Worm (Caenorhabditis elegans) whole organism, late embryonic: Measurements from ENCODE around the gene wht-6.

Experiments used
- C38D4.7 ChIP-seq: fragments of 200-800 bp; sonication (Bioruptor generic); optimal IDR thresholded peaks from 2 replicates; lab custom pipeline; 2018; ENCODE audit warnings: mild to moderate bottlenecking, missing genetic modification characterization, moderate library complexity, missing compliant biosample characterization
- F13H6.1 ChIP-seq: sonication (generic microtip); optimal IDR thresholded peaks from 2 replicates; lab custom pipeline; 2016; ENCODE audit warnings: missing genetic modification characterization, missing compliant biosample characterization
- K02D7.2 ChIP-seq: sonication (generic microtip); optimal IDR thresholded peaks from 2 replicates; lab custom pipeline; 2017; ENCODE audit warnings: mild to moderate bottlenecking, missing genetic modification characterization, missing compliant biosample characterization
- K09A11.1 ChIP-seq: sonication (generic microtip); optimal IDR thresholded peaks from 2 replicates; lab custom pipeline; 2017; ENCODE audit warnings: antibody characterized with exemption, mild to moderate bottlenecking, missing genetic modification characterization, missing compliant biosample characterization; ENCODE audit not compliant: insufficient read depth
- ama-1 ChIP-seq: fragments of 150-350 bp; optimal IDR thresholded peaks from 2 replicates; lab custom pipeline; 2014
- ceh-14 ChIP-seq: sonication (generic microtip); optimal IDR thresholded peaks from 2 replicates; lab custom pipeline; 2016; ENCODE audit warnings: missing genotype, missing genetic modification characterization, missing compliant biosample characterization
- ceh-18 ChIP-seq: sonication (generic microtip); optimal IDR thresholded peaks from 2 replicates; lab custom pipeline; 2016; ENCODE audit warnings: missing genetic modification characterization, missing compliant biosample characterization
- ceh-19 ChIP-seq: fragments of 200-800 bp; sonication (Bioruptor generic); optimal IDR thresholded peaks from 2 replicates; lab custom pipeline; 2018; ENCODE audit warnings: mild to moderate bottlenecking, missing genetic modification characterization, missing compliant biosample characterization
- ceh-2 ChIP-seq: sonication (generic microtip); optimal IDR thresholded peaks from 2 replicates; lab custom pipeline; 2016; ENCODE audit warnings: missing genotype, missing genetic modification characterization, missing compliant biosample characterization
- ceh-22 ChIP-seq: sonication (generic microtip); optimal IDR thresholded peaks from 2 replicates; lab custom pipeline; 2017; ENCODE audit warnings: missing biosample characterization, missing genetic modification characterization
- ceh-24 ChIP-seq: sonication (generic microtip); optimal IDR thresholded peaks from 2 replicates; lab custom pipeline; 2016; ENCODE audit warnings: mild to moderate bottlenecking, missing genetic modification characterization, missing compliant biosample characterization
- ceh-31 ChIP-seq: sonication (generic microtip); optimal IDR thresholded peaks from 2 replicates; lab custom pipeline; 2016; ENCODE audit warnings: missing genetic modification characterization, missing compliant biosample characterization
- ceh-34 ChIP-seq: sonication (generic microtip); optimal IDR thresholded peaks from 2 replicates; lab custom pipeline; 2016; ENCODE audit warnings: mild to moderate bottlenecking, missing genetic modification characterization, missing compliant biosample characterization
- ceh-48 ChIP-seq: sonication (generic microtip); optimal IDR thresholded peaks from 2 replicates; lab custom pipeline; 2016; ENCODE audit warnings: missing genetic modification characterization, inconsistent platforms, missing compliant biosample characterization
- che-1 ChIP-seq: sonication (generic microtip); optimal IDR thresholded peaks from 2 replicates; lab custom pipeline; 2016; ENCODE audit warnings: mild to moderate bottlenecking, missing genetic modification characterization, missing compliant biosample characterization
- dmd-4 ChIP-seq: sonication (generic microtip); optimal IDR thresholded peaks from 2 replicates; lab custom pipeline; 2016; ENCODE audit warnings: borderline replicate concordance, missing genetic modification characterization, missing compliant biosample characterization
- dve-1 ChIP-seq: sonication (generic microtip); optimal IDR thresholded peaks from 2 replicates; lab custom pipeline; 2017; ENCODE audit warnings: antibody characterized with exemption, mild to moderate bottlenecking, missing genetic modification characterization, missing compliant biosample characterization
- ets-4 ChIP-seq: sonication (generic microtip); optimal IDR thresholded peaks from 2 replicates; lab custom pipeline; 2016; ENCODE audit warnings: missing genetic modification characterization, missing compliant biosample characterization
- fax-1 ChIP-seq: sonication (generic microtip); optimal IDR thresholded peaks from 2 replicates; lab custom pipeline; 2016; ENCODE audit warnings: missing genotype, missing genetic modification characterization, missing compliant biosample characterization
- fkh-10 ChIP-seq: fragments of 150-350 bp; optimal IDR thresholded peaks from 2 replicates; lab custom pipeline; 2014; ENCODE audit warnings: missing biosample characterization, missing genetic modification reagents, missing genetic modification characterization
- fkh-6 ChIP-seq: sonication (generic microtip); optimal IDR thresholded peaks from 2 replicates; lab custom pipeline; 2016; ENCODE audit warnings: missing genetic modification characterization, missing compliant biosample characterization
- hlh-13 ChIP-seq: fragments of 200-800 bp; sonication (Bioruptor generic); optimal IDR thresholded peaks from 2 replicates; lab custom pipeline; 2018; ENCODE audit warnings: mild to moderate bottlenecking, missing genetic modification characterization, missing compliant biosample characterization
- hlh-30 ChIP-seq: sonication (generic microtip); optimal IDR thresholded peaks from 2 replicates; lab custom pipeline; 2017; ENCODE audit warnings: antibody characterized with exemption, missing genetic modification characterization, missing compliant biosample characterization; ENCODE audit not compliant: insufficient read depth
- hlh-6 ChIP-seq: sonication (generic microtip); optimal IDR thresholded peaks from 2 replicates; lab custom pipeline; 2016; ENCODE audit warnings: missing genotype, missing genetic modification characterization, missing compliant biosample characterization
- lim-6 ChIP-seq: sonication (generic microtip); optimal IDR thresholded peaks from 2 replicates; lab custom pipeline; 2016; ENCODE audit warnings: missing genetic modification characterization, missing compliant biosample characterization
- lin-11 ChIP-seq: fragments of 200-800 bp; sonication (Bioruptor generic); optimal IDR thresholded peaks from 2 replicates; lab custom pipeline; 2018; ENCODE audit warnings: mild to moderate bottlenecking, missing genetic modification characterization, missing compliant biosample characterization
- madf-2 ChIP-seq: sonication (generic microtip); optimal IDR thresholded peaks from 2 replicates; lab custom pipeline; 2017; ENCODE audit warnings: missing genetic modification characterization, missing compliant biosample characterization
- nfya-1 ChIP-seq: sonication (generic microtip); optimal IDR thresholded peaks from 2 replicates; lab custom pipeline; 2017; ENCODE audit warnings: missing genetic modification characterization, mild to moderate bottlenecking, missing compliant biosample characterization, antibody characterized with exemption, moderate library complexity
- nhr-11 ChIP-seq: fragments of 150-350 bp; optimal IDR thresholded peaks from 2 replicates; lab custom pipeline; 2014; ENCODE audit warnings: missing biosample characterization, missing genetic modification characterization
- npax-4 ChIP-seq: sonication (generic microtip); optimal IDR thresholded peaks from 2 replicates; lab custom pipeline; 2016; ENCODE audit warnings: missing genetic modification characterization, missing compliant biosample characterization
- pat-9 ChIP-seq: fragments of 200-800 bp; sonication (Bioruptor generic); optimal IDR thresholded peaks from 2 replicates; lab custom pipeline; 2018; ENCODE audit warnings: mild to moderate bottlenecking, missing genetic modification characterization, moderate library complexity, missing compliant biosample characterization
- pax-1 ChIP-seq: fragments of 150-350 bp; optimal IDR thresholded peaks from 2 replicates; lab custom pipeline; 2014; ENCODE audit warnings: missing biosample characterization, missing genetic modification characterization
- pha-4 ChIP-seq: fragments of 150-350 bp; optimal IDR thresholded peaks from 2 replicates; lab custom pipeline; 2018; ENCODE audit warnings: missing biosample characterization, missing genetic modification reagents, missing genetic modification characterization
- pqm-1 ChIP-seq: sonication (generic microtip); optimal IDR thresholded peaks from 2 replicates; lab custom pipeline; 2016; ENCODE audit warnings: missing genetic modification characterization, missing compliant biosample characterization
- sdc-2 ChIP-seq: sonication (generic microtip); optimal IDR thresholded peaks from 2 replicates; lab custom pipeline; 2016; ENCODE audit warnings: missing genotype, missing genetic modification characterization, missing compliant biosample characterization
- sox-4 ChIP-seq: sonication (generic microtip); optimal IDR thresholded peaks from 2 replicates; lab custom pipeline; 2017; ENCODE audit warnings: mild to moderate bottlenecking, missing genetic modification characterization, inconsistent platforms, missing compliant biosample characterization
- syd-9 ChIP-seq: sonication (generic microtip); optimal IDR thresholded peaks from 2 replicates; lab custom pipeline; 2016; ENCODE audit warnings: mild to moderate bottlenecking, missing genetic modification characterization, moderate library complexity, missing compliant biosample characterization
- tbx-2 ChIP-seq: sonication (generic microtip); optimal IDR thresholded peaks from 2 replicates; lab custom pipeline; 2016; ENCODE audit warnings: missing genetic modification characterization, missing compliant biosample characterization
- ttx-3 ChIP-seq: sonication (generic microtip); optimal IDR thresholded peaks from 2 replicates; lab custom pipeline; 2016; ENCODE audit warnings: missing genetic modification reagents, missing genetic modification characterization, missing compliant biosample characterization
- unc-3 ChIP-seq, 2 experiments: fragments of 200-800 bp in 1 of 2; sonication (Bioruptor generic) in 1 of 2; sonication (generic microtip) in 1 of 2; conservative IDR thresholded peaks in 1 of 2; optimal IDR thresholded peaks in 1 of 2; 2 replicates each; pipeline versions ENCODE4 v1.3.6 to Lab custom; 2016 to 2022; ENCODE audit warnings: missing compliant biosample characterization in 2 of 2, missing genetic modification characterization in 2 of 2, missing genetic modification reagents in 1 of 2
- unc-42 ChIP-seq: sonication (generic microtip); optimal IDR thresholded peaks from 2 replicates; lab custom pipeline; 2016; ENCODE audit warnings: missing genotype, missing genetic modification characterization, missing compliant biosample characterization
- unc-55 ChIP-seq: sonication (generic microtip); optimal IDR thresholded peaks from 2 replicates; lab custom pipeline; 2017; ENCODE audit warnings: missing biosample characterization, missing genetic modification reagents, missing genetic modification characterization
- unc-86 ChIP-seq: sonication (generic microtip); optimal IDR thresholded peaks from 2 replicates; lab custom pipeline; 2016; ENCODE audit warnings: missing genetic modification characterization, missing compliant biosample characterization
- ztf-16 ChIP-seq: sonication (generic microtip); optimal IDR thresholded peaks from 2 replicates; lab custom pipeline; 2017; ENCODE audit warnings: missing genetic modification characterization, missing compliant biosample characterization

wht-6 gene

ce11 chrIII:6431766-6432228 lies 39.8 kb upstream of the wht-6 start, which contains the start of the genes mrps-17 and txdc-9:
Gene mrps-17, minus strand, starts transcription at chrIII:6431798.
Gene txdc-9, plus strand, starts transcription at chrIII:6432178.
- TF ChIP-seq tbx-2 (tag; lab: Kevin White, UChicago) (peak; percentile 36), ceh-14 (peak; percentile 94), hlh-6 (tag; lab: Kevin White, UChicago) (no peak), unc-86 (tag; lab: Kevin White, UChicago) (peak; percentile 52), ceh-34 (tag; lab: Kevin White, UChicago) (peak; percentile 31), npax-4 (tag; lab: Kevin White, UChicago) (no peak), unc-55 (GFP tag; lab: Kevin White, UChicago) (peak; percentile 27), fax-1 (tag; lab: Kevin White, UChicago) (no peak), lin-11 (no peak), ceh-31 (peak; percentile 66), ceh-18 (tag; lab: Kevin White, UChicago) (no peak), unc-42 (tag; lab: Kevin White, UChicago) (peak; percentile 99), ceh-48 (tag; lab: Kevin White, UChicago) (peak; percentile 47), lim-6 (no peak), nfya-1 (tag; lab: Kevin White, UChicago) (peak; percentile 65), ama-1 (no peak), unc-3 (GFP tag; conservative IDR thresholded peaks at IDR 0.05; lab: Robert Waterston, UW) (no peak), unc-3 (tag; optimal IDR thresholded peaks at IDR 0.05; lab: Kevin White, UChicago) (no peak), ceh-2 (tag; lab: Kevin White, UChicago) (peak; percentile 21), ztf-16 (tag; lab: Kevin White, UChicago) (no peak), ceh-19 (GFP tag; lab: Kevin White, UChicago) (no peak), syd-9 (tag; lab: Kevin White, UChicago) (no peak)

- TF ChIP-seq ceh-22 (tag; lab: Kevin White, UChicago), result no peak
- TF ChIP-seq C38D4.7 (GFP tag; lab: Kevin White, UChicago), result no peak
- TF ChIP-seq unc-55 (GFP tag; lab: Kevin White, UChicago), result no peak
- TF ChIP-seq hlh-13 (GFP tag; lab: Kevin White, UChicago), result no peak
- no peak for TF ChIP-seq lin-11
- no peak for TF ChIP-seq ceh-31
- TF ChIP-seq dmd-4 (tag; lab: Kevin White, UChicago), result no peak
- TF ChIP-seq hlh-30 (tag; lab: Kevin White, UChicago), result no peak
- no peak for TF ChIP-seq fkh-10
- TF ChIP-seq npax-4 (tag; lab: Kevin White, UChicago), result no peak
- no peak for TF ChIP-seq fkh-6 (tag; lab: Kevin White, UChicago)
- TF ChIP-seq pax-1 (tag; lab: Kevin White, UChicago), result no peak
Observed at ce11 chrIII:6432939-6433338, 38.6 kb upstream of the wht-6 start, which contains the start of gene vps-16. Gene vps-16, plus strand, starts transcription at chrIII:6433239.

- TF ChIP-seq sox-4 (tag; lab: Kevin White, UChicago) (no peak), ets-4 (tag; lab: Kevin White, UChicago) (no peak), K02D7.2 (tag; lab: Kevin White, UChicago) (no peak), ceh-14 (no peak), nhr-11 (tag; lab: Kevin White, UChicago) (no peak)
Observed at ce11 chrIII:6436308-6436707, 35.2 kb upstream of the wht-6 start, which contains the start of gene C05D11.1. Gene C05D11.1, plus strand, starts transcription at chrIII:6436608.

ce11 chrIII:6439854-6440253 lies 31.7 kb upstream of the wht-6 start:
- TF ChIP-seq pqm-1 (no peak), dve-1 (tag; lab: Kevin White, UChicago) (no peak), ceh-24 (tag; lab: Kevin White, UChicago) (no peak), lim-6 (no peak), ceh-22 (tag; lab: Kevin White, UChicago) (no peak), pat-9 (tag; lab: Kevin White, UChicago) (no peak), F13H6.1 (tag; lab: Kevin White, UChicago) (no peak), sdc-2 (tag; lab: Kevin White, UChicago) (no peak), hlh-13 (GFP tag; lab: Kevin White, UChicago) (no peak), ztf-16 (tag; lab: Kevin White, UChicago) (no peak), che-1 (tag; lab: Kevin White, UChicago) (no peak), ttx-3 (no peak), ceh-2 (tag; lab: Kevin White, UChicago) (no peak), pha-4 (tag; lab: Kevin White, UChicago) (no peak), madf-2 (tag; lab: Kevin White, UChicago) (no peak), ceh-48 (tag; lab: Kevin White, UChicago) (no peak), K09A11.1 (tag; lab: Kevin White, UChicago) (no peak), pax-1 (tag; lab: Kevin White, UChicago) (no peak), lin-11 (no peak)
